Fruit fly (Drosophila melanogaster) whole organism, embryonic: Measurements from ENCODE around the gene Ltn1.
A peak's percentile ranks its signal among the peaks of the same experiment; 100 is the strongest.

Source experiments
- Bdp1 ChIP-seq: fragments of 200-800 bp; sonication (Bioruptor generic); optimal IDR thresholded peaks from 3 replicates; lab custom pipeline; 2016; ENCODE audit warnings: missing biosample characterization, missing genetic modification characterization
- CG10366 ChIP-seq: fragments of 200-800 bp; sonication (Bioruptor generic); IDR thresholded peaks from 2 replicates; pipeline ENCODE4 v1.3.6; 2022; ENCODE audit warnings: missing biosample characterization, missing genetic modification characterization
- CG11247 ChIP-seq: fragments of 200-800 bp; sonication (Bioruptor generic); IDR thresholded peaks from 2 replicates; pipeline ENCODE4 v1.3.6; 2022; ENCODE audit warnings: missing biosample characterization, missing genetic modification characterization
- CG12299 ChIP-seq: fragments of 200-800 bp; sonication (Bioruptor generic); optimal IDR thresholded peaks from 2 replicates; lab custom pipeline; 2018; ENCODE audit warnings: missing biosample characterization, mild to moderate bottlenecking, missing genetic modification characterization
- CG13624 ChIP-seq: fragments of 200-800 bp; sonication (Bioruptor generic); optimal IDR thresholded peaks from 2 replicates; lab custom pipeline; 2016; ENCODE audit warnings: missing biosample characterization, missing genetic modification characterization
- CG15011 ChIP-seq: fragments of 200-800 bp; sonication (Bioruptor generic); optimal IDR thresholded peaks from 3 replicates; lab custom pipeline; 2018; ENCODE audit warnings: missing biosample characterization, mild to moderate bottlenecking, missing genetic modification characterization
- CG15479 ChIP-seq: fragments of 200-800 bp; sonication (Bioruptor generic); optimal IDR thresholded peaks from 3 replicates; lab custom pipeline; 2019; ENCODE audit warnings: missing biosample characterization, mild to moderate bottlenecking, missing genetic modification characterization, moderate library complexity
- CG1647 ChIP-seq: fragments of 200-800 bp; sonication (Bioruptor generic); optimal IDR thresholded peaks from 3 replicates; lab custom pipeline; 2016; ENCODE audit warnings: missing biosample characterization, missing genetic modification characterization
- CG17385 ChIP-seq: fragments of 200-800 bp; sonication (Bioruptor generic); optimal IDR thresholded peaks from 3 replicates; lab custom pipeline; 2018; ENCODE audit warnings: missing biosample characterization, mild to moderate bottlenecking, missing genetic modification characterization
- CG18476 ChIP-seq: fragments of 200-800 bp; sonication (Bioruptor generic); optimal IDR thresholded peaks from 2 replicates; lab custom pipeline; 2016; ENCODE audit warnings: missing biosample characterization, mild to moderate bottlenecking, missing genetic modification characterization
- CG31441 ChIP-seq: fragments of 200-800 bp; sonication (Bioruptor generic); IDR thresholded peaks from 2 replicates; pipeline ENCODE4 v1.3.6; 2022; ENCODE audit warnings: missing biosample characterization, missing genetic modification characterization
- CG4730 ChIP-seq: fragments of 200-800 bp; sonication (Bioruptor generic); IDR thresholded peaks from 2 replicates; pipeline ENCODE4 v1.3.6; 2022; ENCODE audit warnings: missing biosample characterization, missing genetic modification characterization
- CG6175 ChIP-seq: fragments of 200-800 bp; sonication (Bioruptor generic); IDR thresholded peaks from 3 replicates; pipeline ENCODE4 v1.3.6; 2022; ENCODE audit warnings: missing biosample characterization, missing genetic modification characterization
- CG6765 ChIP-seq: fragments of 200-800 bp; sonication (Bioruptor generic); optimal IDR thresholded peaks from 3 replicates; lab custom pipeline; 2017; ENCODE audit warnings: missing biosample characterization, mild to moderate bottlenecking, missing genetic modification characterization
- CG7786 ChIP-seq: fragments of 200-800 bp; sonication (Bioruptor generic); optimal IDR thresholded peaks from 2 replicates; lab custom pipeline; 2016; ENCODE audit warnings: missing biosample characterization, missing genetic modification characterization
- CG7987 ChIP-seq: fragments of 200-800 bp; sonication (Bioruptor generic); optimal IDR thresholded peaks from 2 replicates; lab custom pipeline; 2018; ENCODE audit warnings: missing biosample characterization, mild to moderate bottlenecking, missing genetic modification characterization, moderate library complexity
- CG8765 ChIP-seq: fragments of 200-800 bp; sonication (Bioruptor generic); IDR thresholded peaks from 2 replicates; pipeline ENCODE4 v1.3.6; 2022; ENCODE audit warnings: missing biosample characterization, missing genetic modification characterization
- CG9437 ChIP-seq: fragments of 200-800 bp; sonication (Bioruptor generic); optimal IDR thresholded peaks from 2 replicates; lab custom pipeline; 2018; ENCODE audit warnings: missing biosample characterization, mild to moderate bottlenecking, missing genetic modification characterization
- CG9609 ChIP-seq: fragments of 200-800 bp; sonication (Bioruptor generic); optimal IDR thresholded peaks from 3 replicates; lab custom pipeline; 2016; ENCODE audit warnings: missing biosample characterization, missing genetic modification characterization
- CG9727 ChIP-seq: fragments of 200-800 bp; sonication (Bioruptor generic); optimal IDR thresholded peaks from 3 replicates; lab custom pipeline; 2017; ENCODE audit warnings: missing biosample characterization, mild to moderate bottlenecking, missing genetic modification characterization
- CHES-1-like ChIP-seq: fragments of 200-800 bp; sonication (Bioruptor generic); optimal IDR thresholded peaks from 2 replicates; lab custom pipeline; 2016; ENCODE audit warnings: missing biosample characterization, missing genetic modification characterization
- D ChIP-seq, 2 experiments: fragments of 200-800 bp in 1 of 2; fragments of >200 bp in 1 of 2; sonication (Bioruptor generic) in 1 of 2; optimal IDR thresholded peaks; 2 replicates in 1 of 2; 3 replicates in 1 of 2; lab custom pipeline; 2017; ENCODE audit warnings: mild to moderate bottlenecking in 1 of 2, missing biosample characterization in 1 of 2, missing genetic modification characterization in 1 of 2, missing genetic modification reagents in 1 of 2
- Deaf1 ChIP-seq: fragments of 200-800 bp; optimal IDR thresholded peaks from 3 replicates; lab custom pipeline; 2019; ENCODE audit warnings: missing biosample characterization, mild to moderate bottlenecking, missing genetic modification characterization, moderate library complexity
- Med ChIP-seq: fragments of 200-800 bp; sonication (Bioruptor generic); peaks from one replicate; lab custom pipeline; 2016; ENCODE audit warnings: missing biosample characterization, missing genetic modification characterization, mild to moderate bottlenecking, inconsistent platforms, moderate library complexity
- Poxn ChIP-seq: fragments of 200-800 bp; sonication (Bioruptor generic); IDR thresholded peaks from 2 replicates; pipeline ENCODE4 v1.3.6; 2022; ENCODE audit warnings: missing biosample characterization, missing genetic modification characterization
- Six4 ChIP-seq: fragments of 200-800 bp; sonication (Bioruptor generic); optimal IDR thresholded peaks from 2 replicates; lab custom pipeline; 2016; ENCODE audit warnings: missing biosample characterization, missing genetic modification characterization
- Sox100B ChIP-seq: fragments of 200-800 bp; sonication (Bioruptor generic); optimal IDR thresholded peaks from 3 replicates; lab custom pipeline; 2018; ENCODE audit warnings: missing biosample characterization, mild to moderate bottlenecking, missing genetic modification characterization
- ara ChIP-seq: fragments of 200-800 bp; sonication (Bioruptor generic); IDR thresholded peaks from 2 replicates; pipeline ENCODE4 v1.3.6; 2022; ENCODE audit warnings: missing biosample characterization, missing genetic modification characterization
- cas ChIP-seq: fragments of 200-800 bp; sonication (Bioruptor generic); IDR thresholded peaks from 2 replicates; pipeline ENCODE4 v1.3.6; 2022; ENCODE audit warnings: missing biosample characterization, missing genetic modification characterization
- cg ChIP-seq: fragments of 200-800 bp; sonication (Bioruptor generic); optimal IDR thresholded peaks from 3 replicates; lab custom pipeline; 2019; ENCODE audit warnings: missing biosample characterization, mild to moderate bottlenecking, missing genetic modification characterization, moderate library complexity
- crp ChIP-seq, 2 experiments: fragments of 200-800 bp; sonication (Bioruptor generic); optimal IDR thresholded peaks; 2 replicates in 1 of 2; 3 replicates in 1 of 2; lab custom pipeline; 2017; ENCODE audit warnings: missing biosample characterization in 2 of 2, missing genetic modification characterization in 2 of 2, mild to moderate bottlenecking in 1 of 2, moderate library complexity in 1 of 2
- dm ChIP-seq: fragments of 200-800 bp; sonication (Bioruptor generic); optimal IDR thresholded peaks from 3 replicates; lab custom pipeline; 2016; ENCODE audit warnings: missing biosample characterization, missing genetic modification characterization
- dysf ChIP-seq: fragments of 200-800 bp; sonication (Bioruptor generic); IDR thresholded peaks from 3 replicates; pipeline ENCODE4 v1.3.6; 2022; ENCODE audit warnings: missing biosample characterization, missing genetic modification characterization
- klu ChIP-seq: fragments of 200-800 bp; sonication (Bioruptor generic); IDR thresholded peaks from 2 replicates; pipeline ENCODE4 v1.3.6; 2022; ENCODE audit warnings: missing biosample characterization, missing genetic modification characterization
- maf-S ChIP-seq: fragments of 200-800 bp; sonication (Bioruptor generic); optimal IDR thresholded peaks from 2 replicates; lab custom pipeline; 2016; ENCODE audit warnings: missing biosample characterization, missing genetic modification characterization
- pfk ChIP-seq: fragments of 200-800 bp; sonication (Bioruptor generic); optimal IDR thresholded peaks from 2 replicates; lab custom pipeline; 2018; ENCODE audit warnings: missing biosample characterization, mild to moderate bottlenecking, missing genetic modification characterization, moderate library complexity
- prd ChIP-seq, 3 experiments: fragments of >200 bp in 2 of 3; fragments of 200-800 bp in 1 of 3; sonication (Bioruptor generic) in 1 of 3; optimal IDR thresholded peaks in 2 of 3; IDR thresholded peaks in 1 of 3; 2 replicates in 2 of 3; 3 replicates in 1 of 3; pipeline versions ENCODE4 v1.3.6 to Lab custom; 2017 to 2022; ENCODE audit warnings: missing biosample characterization in 1 of 3, missing genetic modification characterization in 1 of 3
- pros ChIP-seq: fragments of 200-800 bp; sonication (Bioruptor generic); optimal IDR thresholded peaks from 3 replicates; lab custom pipeline; 2019; ENCODE audit warnings: missing biosample characterization, mild to moderate bottlenecking, missing genetic modification characterization, moderate library complexity
- sima ChIP-seq: fragments of 200-800 bp; sonication (Bioruptor generic); optimal IDR thresholded peaks from 2 replicates; lab custom pipeline; 2016; ENCODE audit warnings: missing biosample characterization, missing genetic modification characterization
- trem ChIP-seq: fragments of 200-800 bp; optimal IDR thresholded peaks from 3 replicates; lab custom pipeline; 2019; ENCODE audit warnings: missing biosample characterization, mild to moderate bottlenecking, missing genetic modification characterization, moderate library complexity
- usp ChIP-seq: fragments of >200 bp; optimal IDR thresholded peaks from 2 replicates; lab custom pipeline; 2017; ENCODE audit warnings: missing biosample characterization, missing genetic modification characterization
- zf30C ChIP-seq: fragments of 200-800 bp; sonication (Bioruptor generic); optimal IDR thresholded peaks from 3 replicates; lab custom pipeline; 2018; ENCODE audit warnings: missing biosample characterization, mild to moderate bottlenecking, missing genetic modification characterization

Ltn1 gene

dm6 chr3L:19556738-19557137 lies 4.6 kb upstream of the Ltn1 start (continued):
- TF ChIP-seq Six4 (GFP tag; lab: Kevin White, UChicago) (no peak), CG13624 (no peak), dm (no peak), CG15011 (GFP tag; lab: Kevin White, UChicago) (no peak), CHES-1-like (no peak), CG8765 (GFP tag; lab: Robert Waterston, UW) (no peak; the same call in 1 of the 2 replicates), usp (GFP tag; lab: Kevin White, UChicago) (no peak), prd (optimal IDR thresholded peaks at IDR 0.05; lab: Kevin White, UChicago) (no peak), prd (GFP tag; IDR thresholded peaks at IDR 0.05; lab: Robert Waterston, UW) (no peak), CG11247 (GFP tag; lab: Robert Waterston, UW) (no peak), CG9727 (GFP tag; lab: Kevin White, UChicago) (no peak), klu (GFP tag; lab: Robert Waterston, UW) (no peak), crp (GFP tag; optimal IDR thresholded peaks at IDR 0.05; lab: Kevin White, UChicago) (no peak), CG1647 (GFP tag; lab: Kevin White, UChicago) (no peak), CG17385 (no peak), Poxn (GFP tag; lab: Robert Waterston, UW) (no peak), CG7786 (GFP tag; lab: Kevin White, UChicago) (no peak), maf-S (GFP tag; lab: Kevin White, UChicago) (no peak), CG31441 (GFP tag; lab: Robert Waterston, UW) (no peak), CG18476 (GFP tag; lab: Kevin White, UChicago) (no peak), CG12299 (tag; lab: Kevin White, UChicago) (no peak), CG15479 (GFP tag; lab: Kevin White, UChicago) (peak; percentile 57), Bdp1 (GFP tag; lab: Kevin White, UChicago) (no peak), CG4730 (GFP tag; lab: Robert Waterston, UW) (no peak), cg (GFP tag; lab: Kevin White, UChicago) (peak; percentile 59), CG9609 (GFP tag; lab: Kevin White, UChicago) (no peak), CG9437 (GFP tag; lab: Kevin White, UChicago) (no peak), CG6175 (GFP tag; lab: Robert Waterston, UW) (0 out of 3 replicates have a peak, but pooled peaks have one; percentile 21), sima (GFP tag; lab: Kevin White, UChicago) (no peak), D (optimal IDR thresholded peaks at IDR 0.05; lab: Kevin White, UChicago) (peak; percentile 39), D (GFP tag; optimal IDR thresholded peaks at IDR 0.05; lab: Kevin White, UChicago) (no peak), trem (tag; lab: Kevin White, UChicago) (no peak), zf30C (GFP tag; lab: Kevin White, UChicago) (no peak), Sox100B (GFP tag; lab: Kevin White, UChicago) (no peak), pfk (GFP tag; lab: Kevin White, UChicago) (no peak), CG7987 (no peak), CG10366 (GFP tag; lab: Robert Waterston, UW) (no peak), Deaf1 (tag; lab: Kevin White, UChicago) (no peak), CG6765 (GFP tag; lab: Kevin White, UChicago) (no peak), cas (GFP tag; lab: Robert Waterston, UW) (no peak), ara (GFP tag; lab: Robert Waterston, UW) (peak; percentile 28; the same call in 1 of the 2 replicates), pros (GFP tag; lab: Kevin White, UChicago) (peak; percentile 52), dysf (no peak), Med (peak; percentile 54)
